Fruit fly (Drosophila melanogaster) whole organism, embryonic: ENCODE data around the gene CG32452.

ENCODE experiments used
- CG10209 ChIP-seq: fragments of 200-800 bp; sonication (Bioruptor generic); optimal IDR thresholded peaks from 3 replicates; lab custom pipeline; 2017; ENCODE audit warnings: missing biosample characterization, mild to moderate bottlenecking, missing genetic modification characterization, missing genetic modification reagents
- CG10267 ChIP-seq: fragments of 200-800 bp; sonication (Bioruptor generic); optimal IDR thresholded peaks from 2 replicates; lab custom pipeline; 2018; ENCODE audit warnings: missing biosample characterization, mild to moderate bottlenecking, missing genetic modification characterization, moderate library complexity
- CG12299 ChIP-seq: fragments of 200-800 bp; sonication (Bioruptor generic); optimal IDR thresholded peaks from 2 replicates; lab custom pipeline; 2018; ENCODE audit warnings: missing biosample characterization, mild to moderate bottlenecking, missing genetic modification characterization
- CG1233 ChIP-seq: fragments of 200-800 bp; sonication (Bioruptor generic); optimal IDR thresholded peaks from 4 replicates; lab custom pipeline; 2018; ENCODE audit warnings: missing biosample characterization, mild to moderate bottlenecking, missing genetic modification characterization
- CG12744 ChIP-seq: fragments of 200-800 bp; sonication (Bioruptor generic); optimal IDR thresholded peaks from 2 replicates; lab custom pipeline; 2016; ENCODE audit warnings: missing biosample characterization, missing genetic modification characterization
- CG12769 ChIP-seq: fragments of 200-800 bp; sonication (Bioruptor generic); optimal IDR thresholded peaks from 2 replicates; lab custom pipeline; 2019; ENCODE audit warnings: missing biosample characterization, mild to moderate bottlenecking, missing genetic modification characterization, moderate library complexity
- CG14710 ChIP-seq: fragments of 200-800 bp; sonication (Bioruptor generic); optimal IDR thresholded peaks from 3 replicates; lab custom pipeline; 2019; ENCODE audit warnings: missing biosample characterization, mild to moderate bottlenecking, missing genetic modification characterization, moderate library complexity
- CG15269 ChIP-seq: fragments of 200-800 bp; sonication (Bioruptor generic); optimal IDR thresholded peaks from 2 replicates; lab custom pipeline; 2018; ENCODE audit warnings: missing biosample characterization, mild to moderate bottlenecking, missing genetic modification characterization, moderate library complexity
- CG15479 ChIP-seq: fragments of 200-800 bp; sonication (Bioruptor generic); optimal IDR thresholded peaks from 3 replicates; lab custom pipeline; 2019; ENCODE audit warnings: missing biosample characterization, mild to moderate bottlenecking, missing genetic modification characterization, moderate library complexity
- CG15696 ChIP-seq: fragments of 200-800 bp; sonication (Bioruptor generic); optimal IDR thresholded peaks from 2 replicates; lab custom pipeline; 2019; ENCODE audit warnings: missing biosample characterization, mild to moderate bottlenecking, missing genetic modification characterization, moderate library complexity
- CG30020 ChIP-seq: fragments of 200-800 bp; optimal IDR thresholded peaks from 2 replicates; lab custom pipeline; 2019; ENCODE audit warnings: missing biosample characterization, mild to moderate bottlenecking, missing genetic modification characterization, moderate library complexity
- CG30403 ChIP-seq: fragments of 200-800 bp; sonication (Bioruptor generic); optimal IDR thresholded peaks from 3 replicates; lab custom pipeline; 2016; ENCODE audit warnings: missing biosample characterization, missing genetic modification characterization
- CG7556 ChIP-seq: fragments of 200-800 bp; sonication (Bioruptor generic); optimal IDR thresholded peaks from 2 replicates; lab custom pipeline; 2017; ENCODE audit warnings: missing biosample characterization, mild to moderate bottlenecking, missing genetic modification characterization
- CG8924 ChIP-seq: fragments of 200-800 bp; optimal IDR thresholded peaks from 3 replicates; lab custom pipeline; 2019; ENCODE audit warnings: missing biosample characterization, mild to moderate bottlenecking, missing genetic modification characterization, moderate library complexity
- CG9215 ChIP-seq: fragments of 200-800 bp; sonication (Bioruptor generic); IDR thresholded peaks from 2 replicates; pipeline ENCODE4 v1.3.6; 2022; ENCODE audit warnings: missing biosample characterization, missing genetic modification characterization
- CG9727 ChIP-seq: fragments of 200-800 bp; sonication (Bioruptor generic); optimal IDR thresholded peaks from 3 replicates; lab custom pipeline; 2017; ENCODE audit warnings: missing biosample characterization, mild to moderate bottlenecking, missing genetic modification characterization
- CoRest ChIP-seq: fragments of 200-800 bp; sonication (Bioruptor generic); optimal IDR thresholded peaks from 3 replicates; lab custom pipeline; 2018; ENCODE audit warnings: missing biosample characterization, mild to moderate bottlenecking, missing genetic modification characterization, moderate library complexity
- D19A ChIP-seq: fragments of 200-800 bp; optimal IDR thresholded peaks from 3 replicates; lab custom pipeline; 2019; ENCODE audit warnings: missing biosample characterization, mild to moderate bottlenecking, missing genetic modification characterization, moderate library complexity
- Deaf1 ChIP-seq: fragments of 200-800 bp; optimal IDR thresholded peaks from 3 replicates; lab custom pipeline; 2019; ENCODE audit warnings: missing biosample characterization, mild to moderate bottlenecking, missing genetic modification characterization, moderate library complexity
- Doc3 ChIP-seq: fragments of 200-800 bp; sonication (Bioruptor generic); IDR thresholded peaks from 3 replicates; pipeline ENCODE4 v1.3.6; 2022; ENCODE audit warnings: missing biosample characterization, missing genetic modification characterization; ENCODE audit not compliant: partially characterized antibody
- Dp ChIP-seq: fragments of 200-800 bp; sonication (Bioruptor generic); optimal IDR thresholded peaks from 2 replicates; lab custom pipeline; 2018; ENCODE audit warnings: missing biosample characterization, mild to moderate bottlenecking, missing genetic modification characterization, moderate library complexity
- HLHmδ ChIP-seq: fragments of 200-800 bp; sonication (Bioruptor generic); optimal IDR thresholded peaks from 2 replicates; lab custom pipeline; 2018; ENCODE audit warnings: missing biosample characterization, mild to moderate bottlenecking, missing genetic modification characterization, moderate library complexity
- Hmr ChIP-seq: fragments of 200-800 bp; sonication (Bioruptor generic); optimal IDR thresholded peaks from 3 replicates; lab custom pipeline; 2017; ENCODE audit warnings: mild to moderate bottlenecking, missing biosample characterization, missing genetic modification reagents, missing genetic modification characterization
- Hmx ChIP-seq: fragments of 200-800 bp; sonication (Bioruptor generic); optimal IDR thresholded peaks from 2 replicates; lab custom pipeline; 2016; ENCODE audit warnings: missing biosample characterization, missing genetic modification characterization
- Meics ChIP-seq: fragments of 200-800 bp; sonication (Bioruptor generic); optimal IDR thresholded peaks from 2 replicates; lab custom pipeline; 2017; ENCODE audit warnings: missing biosample characterization, mild to moderate bottlenecking, missing genetic modification characterization
- Opbp ChIP-seq: fragments of 200-800 bp; sonication (Bioruptor generic); IDR thresholded peaks from 3 replicates; pipeline ENCODE4 v1.3.6; 2022; ENCODE audit warnings: missing biosample characterization, missing genetic modification characterization; ENCODE audit not compliant: partially characterized antibody
- Pdp1 ChIP-seq, 2 experiments: fragments of 200-800 bp; sonication (Bioruptor generic); optimal IDR thresholded peaks; 3 replicates each; lab custom pipeline; 2016; ENCODE audit warnings: missing biosample characterization in 2 of 2, missing genetic modification characterization in 2 of 2, mild to moderate bottlenecking in 1 of 2, moderate library complexity in 1 of 2
- Sox100B ChIP-seq: fragments of 200-800 bp; sonication (Bioruptor generic); optimal IDR thresholded peaks from 3 replicates; lab custom pipeline; 2018; ENCODE audit warnings: missing biosample characterization, mild to moderate bottlenecking, missing genetic modification characterization
- Sry-β ChIP-seq: fragments of 200-800 bp; sonication (Bioruptor generic); optimal IDR thresholded peaks from 2 replicates; lab custom pipeline; 2018; ENCODE audit warnings: missing biosample characterization, mild to moderate bottlenecking, missing genetic modification characterization, moderate library complexity
- Sry-δ ChIP-seq: fragments of 200-800 bp; sonication (Bioruptor generic); optimal IDR thresholded peaks from 2 replicates; lab custom pipeline; 2016; ENCODE audit warnings: missing biosample characterization, missing genetic modification characterization
- YL-1 ChIP-seq: fragments of 200-800 bp; sonication (Bioruptor generic); optimal IDR thresholded peaks from 3 replicates; lab custom pipeline; 2017; ENCODE audit warnings: missing biosample characterization, mild to moderate bottlenecking, missing genetic modification characterization
- bcd ChIP-seq: fragments of 200-800 bp; sonication (Bioruptor generic); optimal IDR thresholded peaks from 2 replicates; lab custom pipeline; 2017; ENCODE audit warnings: missing biosample characterization, mild to moderate bottlenecking, missing genetic modification characterization
- cad ChIP-seq: fragments of >200 bp; optimal IDR thresholded peaks from 2 replicates; lab custom pipeline; 2017; ENCODE audit warnings: missing biosample characterization, missing genetic modification characterization
- ci ChIP-seq: fragments of 200-800 bp; sonication (Bioruptor generic); IDR thresholded peaks from 3 replicates; pipeline ENCODE4 v1.3.6; 2022; ENCODE audit warnings: missing biosample characterization, missing genetic modification characterization
- crol ChIP-seq: fragments of 200-800 bp; sonication (Bioruptor generic); IDR thresholded peaks from 2 replicates; pipeline ENCODE4 v1.3.6; 2022; ENCODE audit warnings: missing biosample characterization, missing genetic modification characterization
- dysf ChIP-seq: fragments of 200-800 bp; sonication (Bioruptor generic); IDR thresholded peaks from 3 replicates; pipeline ENCODE4 v1.3.6; 2022; ENCODE audit warnings: missing biosample characterization, missing genetic modification characterization
- grn ChIP-seq: fragments of 200-800 bp; sonication (Bioruptor generic); optimal IDR thresholded peaks from 3 replicates; lab custom pipeline; 2017; ENCODE audit warnings: missing biosample characterization, missing genetic modification characterization
- lbe ChIP-seq: fragments of 200-800 bp; sonication (Bioruptor generic); optimal IDR thresholded peaks from 2 replicates; lab custom pipeline; 2016; ENCODE audit warnings: missing biosample characterization, mild to moderate bottlenecking, missing genetic modification characterization
- nerfin-1 ChIP-seq: fragments of 200-800 bp; sonication (Bioruptor generic); optimal IDR thresholded peaks from 3 replicates; lab custom pipeline; 2019; ENCODE audit warnings: missing biosample characterization, mild to moderate bottlenecking, missing genetic modification characterization, moderate library complexity
- prd ChIP-seq, 3 experiments: fragments of >200 bp in 2 of 3; fragments of 200-800 bp in 1 of 3; sonication (Bioruptor generic) in 1 of 3; optimal IDR thresholded peaks in 2 of 3; IDR thresholded peaks in 1 of 3; 2 replicates in 2 of 3; 3 replicates in 1 of 3; pipeline versions ENCODE4 v1.3.6 to Lab custom; 2017 to 2022; ENCODE audit warnings: missing biosample characterization in 1 of 3, missing genetic modification characterization in 1 of 3
- psq ChIP-seq: fragments of 200-800 bp; sonication (Bioruptor generic); optimal IDR thresholded peaks from 2 replicates; lab custom pipeline; 2017; ENCODE audit warnings: missing biosample characterization, missing genetic modification characterization
- sqz ChIP-seq: fragments of 200-800 bp; sonication (Bioruptor generic); optimal IDR thresholded peaks from 3 replicates; lab custom pipeline; 2018; ENCODE audit warnings: missing biosample characterization, mild to moderate bottlenecking, missing genetic modification characterization
- sug ChIP-seq: fragments of 200-800 bp; optimal IDR thresholded peaks from 2 replicates; lab custom pipeline; 2019; ENCODE audit warnings: missing biosample characterization, mild to moderate bottlenecking, missing genetic modification characterization, moderate library complexity
- tna ChIP-seq: fragments of 200-800 bp; sonication (Bioruptor generic); IDR thresholded peaks from 2 replicates; pipeline ENCODE4 v1.3.6; 2022; ENCODE audit warnings: missing biosample characterization, missing genetic modification characterization; ENCODE audit not compliant: partially characterized antibody
- tx ChIP-seq: fragments of 200-800 bp; sonication (Bioruptor generic); optimal IDR thresholded peaks from 2 replicates; lab custom pipeline; 2016; ENCODE audit warnings: missing biosample characterization, missing genetic modification characterization
- vnd ChIP-seq: fragments of 200-800 bp; sonication (Bioruptor generic); IDR thresholded peaks from 3 replicates; pipeline ENCODE4 v1.3.6; 2022; ENCODE audit warnings: missing biosample characterization, missing genetic modification characterization; ENCODE audit not compliant: partially characterized antibody
- yki ChIP-seq: fragments of >200 bp; optimal IDR thresholded peaks from 3 replicates; lab custom pipeline; 2018
- zen ChIP-seq: fragments of 200-800 bp; sonication (Bioruptor generic); optimal IDR thresholded peaks from 3 replicates; lab custom pipeline; 2018; ENCODE audit warnings: missing biosample characterization, mild to moderate bottlenecking, missing genetic modification characterization, moderate library complexity

CG32452 gene

DNA sequence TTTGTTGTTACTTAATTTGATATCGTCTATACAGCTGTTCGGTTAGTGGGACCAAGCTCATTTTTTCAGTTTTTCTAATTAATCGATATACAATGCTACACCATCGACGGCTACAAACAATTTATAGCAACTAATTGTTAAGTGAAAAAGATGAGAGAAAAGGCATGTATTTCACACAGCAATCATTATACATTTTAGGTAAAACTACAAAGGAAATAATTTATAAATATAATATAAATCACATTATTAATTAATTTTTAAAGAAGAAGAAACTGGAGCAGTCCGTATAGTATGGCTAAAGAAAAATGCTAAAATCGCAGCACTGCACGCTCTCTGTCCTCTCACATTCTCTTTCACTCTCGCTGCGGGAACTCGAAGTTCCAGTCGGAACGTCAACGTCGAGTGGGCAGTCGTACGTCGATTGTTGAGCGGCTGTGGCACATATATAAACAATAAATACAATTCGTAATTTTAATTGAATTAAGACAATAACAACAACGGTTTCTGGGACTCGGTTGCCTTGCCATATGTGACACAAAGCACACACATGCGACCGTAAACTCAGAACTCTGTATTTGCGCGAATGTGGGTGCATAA, 10.3 kb downstream of the CG32452 start, which contains the start of the genes CG14450 and CG11367 (continued):
- TF ChIP-seq CG15479 (GFP tag; lab: Kevin White, UChicago), result no peak
- TF ChIP-seq dysf (GFP tag; lab: Robert Waterston, UW), result no peak
- peak; percentile 35 for TF ChIP-seq nerfin-1 (tag; lab: Kevin White, UChicago)
- TF ChIP-seq sqz, result no peak
- TF ChIP-seq Sry-δ (GFP tag; lab: Kevin White, UChicago), result peak; percentile 25
- no peak for TF ChIP-seq CG9727 (GFP tag; lab: Kevin White, UChicago)
- TF ChIP-seq CG15696 (tag; lab: Kevin White, UChicago), result peak; percentile 20
- no peak for TF ChIP-seq tna (GFP tag; lab: Robert Waterston, UW)
- peak; percentile 68 for TF ChIP-seq CG8924 (tag; lab: Kevin White, UChicago)
- peak; percentile 2 for TF ChIP-seq CG1233
- peak; percentile 98 for TF ChIP-seq Sry-β
- TF ChIP-seq Doc3 (GFP tag; lab: Robert Waterston, UW), result peak; percentile 72
- TF ChIP-seq vnd (GFP tag; lab: Robert Waterston, UW), result peak; percentile 48; the same call in 1 of the 3 replicates
- TF ChIP-seq CG12299 (tag; lab: Kevin White, UChicago), result peak; percentile 47
- peak; percentile 78 for TF ChIP-seq CG30020 (tag; lab: Kevin White, UChicago)
- no peak for TF ChIP-seq CG9215 (GFP tag; lab: Robert Waterston, UW)
- peak; percentile 1 for TF ChIP-seq cad (GFP tag; lab: Kevin White, UChicago)
- no peak for TF ChIP-seq CG12744
- peak; percentile 57; the same call in 2 of the 3 replicates for TF ChIP-seq ci (GFP tag; lab: Robert Waterston, UW)
- peak; percentile 49 for TF ChIP-seq CoRest (tag; lab: Kevin White, UChicago)
- TF ChIP-seq Sox100B (GFP tag; lab: Kevin White, UChicago), result peak; percentile 39
- peak; percentile 11 for TF ChIP-seq Hmr (GFP tag; lab: Kevin White, UChicago)
- no peak for TF ChIP-seq psq
- no peak for TF ChIP-seq bcd
- TF ChIP-seq Pdp1 (GFP tag; optimal IDR thresholded peaks at IDR 0.05; lab: Kevin White, UChicago), result peak in 1 of 2 experiments; percentile 48
- TF ChIP-seq Hmx (GFP tag; lab: Kevin White, UChicago), result no peak
- TF ChIP-seq Deaf1, result peak; percentile 89
- TF ChIP-seq lbe (GFP tag; lab: Kevin White, UChicago), result peak; percentile 66
- TF ChIP-seq CG7556, result peak; percentile 2
- peak; percentile 9 for TF ChIP-seq CG30403 (GFP tag; lab: Kevin White, UChicago)
- TF ChIP-seq CG12769 (tag; lab: Kevin White, UChicago), result peak; percentile 71
- peak; percentile 18 for TF ChIP-seq Meics (GFP tag; lab: Kevin White, UChicago)
- peak; percentile 67 for TF ChIP-seq CG14710 (tag; lab: Kevin White, UChicago)
- no peak for TF ChIP-seq CG15269 (tag; lab: Kevin White, UChicago)
- peak; percentile 14 for TF ChIP-seq grn
- no peak for TF ChIP-seq crol (GFP tag; lab: Robert Waterston, UW)
- peak; percentile 26 for TF ChIP-seq Dp (GFP tag; lab: Kevin White, UChicago)
- TF ChIP-seq tx (GFP tag; lab: Kevin White, UChicago), result no peak
- peak; percentile 8 for TF ChIP-seq CG10209 (GFP tag; lab: Kevin White, UChicago)
- TF ChIP-seq sug (tag; lab: Kevin White, UChicago), result peak; percentile 55
- TF ChIP-seq CG10267, result peak; percentile 78
- TF ChIP-seq zen (tag; lab: Kevin White, UChicago), result peak; percentile 30
- peak; percentile 44 for TF ChIP-seq YL-1 (GFP tag; lab: Kevin White, UChicago)
- peak; percentile 76 for TF ChIP-seq HLHmδ (GFP tag; lab: Kevin White, UChicago)
- TF ChIP-seq Opbp (GFP tag; lab: Robert Waterston, UW), result peak; percentile 36; the same call in 1 of the 3 replicates
- TF ChIP-seq yki (lab: Kevin White, UChicago), result peak; percentile 7
- no peak for TF ChIP-seq prd (optimal IDR thresholded peaks at IDR 0.05; lab: Kevin White, UChicago)
- 0 out of 3 replicates have a peak, but pooled peaks have one; percentile 10 for TF ChIP-seq prd (GFP tag; IDR thresholded peaks at IDR 0.05; lab: Robert Waterston, UW)
- peak; percentile 37 for TF ChIP-seq D19A (tag; lab: Kevin White, UChicago)
